Worm (Caenorhabditis elegans) whole organism, L2 larva: ENCODE measurements around the gene gar-1.

ENCODE experiments used
- F13H6.1 ChIP-seq: sonication (generic microtip); optimal IDR thresholded peaks from 2 replicates; lab custom pipeline; 2016; ENCODE audit warnings: missing genetic modification characterization, missing compliant biosample characterization
- R02D3.7 ChIP-seq: fragments of 150-350 bp; optimal IDR thresholded peaks from 2 replicates; lab custom pipeline; 2014; ENCODE audit warnings: missing biosample characterization, missing genetic modification characterization
- gmeb-1 ChIP-seq: fragments of 150-350 bp; optimal IDR thresholded peaks from 2 replicates; lab custom pipeline; 2014; ENCODE audit warnings: missing biosample characterization, missing genetic modification characterization
- lin-39 ChIP-seq: fragments of 150-350 bp; optimal IDR thresholded peaks from 2 replicates; lab custom pipeline; 2014; ENCODE audit warnings: missing biosample characterization, missing genetic modification reagents, missing genetic modification characterization
- nhr-77 ChIP-seq: fragments of 150-350 bp; optimal IDR thresholded peaks from 2 replicates; lab custom pipeline; 2014; ENCODE audit warnings: missing biosample characterization, missing genetic modification characterization
- peb-1 ChIP-seq: fragments of 150-350 bp; optimal IDR thresholded peaks from 2 replicates; lab custom pipeline; 2014; ENCODE audit warnings: missing biosample characterization, missing genetic modification characterization
- snpc-4 ChIP-seq: fragments of 150-350 bp; optimal IDR thresholded peaks from 2 replicates; lab custom pipeline; 2014; ENCODE audit warnings: missing biosample characterization, missing genetic modification characterization
- unc-62 ChIP-seq: fragments of 150-350 bp; optimal IDR thresholded peaks from 2 replicates; lab custom pipeline; 2014; ENCODE audit warnings: missing biosample characterization, missing genetic modification reagents, missing genetic modification characterization

DNA sequence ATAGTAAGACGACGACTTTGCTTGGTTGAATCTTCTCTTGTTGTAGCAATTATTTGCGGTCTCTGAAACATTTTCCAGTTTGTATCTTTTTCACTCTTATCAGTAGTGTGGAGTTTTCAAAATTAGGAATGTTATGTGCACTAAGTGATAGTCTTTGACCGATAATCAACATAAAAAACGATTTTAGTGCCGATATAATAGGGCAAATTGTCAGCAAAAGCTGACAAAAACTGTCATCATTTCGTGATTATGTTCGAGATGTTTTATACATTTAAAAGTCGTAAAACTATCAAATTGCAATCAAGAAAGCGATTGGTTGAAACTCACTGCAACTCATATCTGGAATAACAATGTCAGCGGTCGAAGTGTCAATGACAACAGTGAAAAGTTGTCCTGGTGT is 39.4 kb downstream of the gar-1 start:
- TF ChIP-seq peb-1 (tag; lab: Kevin White, UChicago) (no peak), F13H6.1 (tag; lab: Kevin White, UChicago) (no peak), R02D3.7 (tag; lab: Kevin White, UChicago) (no peak), snpc-4 (tag; lab: Kevin White, UChicago) (no peak), lin-39 (no peak), nhr-77 (tag; lab: Kevin White, UChicago) (no peak), gmeb-1 (tag; lab: Kevin White, UChicago) (no peak), unc-62 (GFP tag; lab: Kevin White, UChicago) (no peak)
